Fruit fly (Drosophila melanogaster): Measurements from ENCODE around the gene RpS6.

RpS6 gene

DNA sequence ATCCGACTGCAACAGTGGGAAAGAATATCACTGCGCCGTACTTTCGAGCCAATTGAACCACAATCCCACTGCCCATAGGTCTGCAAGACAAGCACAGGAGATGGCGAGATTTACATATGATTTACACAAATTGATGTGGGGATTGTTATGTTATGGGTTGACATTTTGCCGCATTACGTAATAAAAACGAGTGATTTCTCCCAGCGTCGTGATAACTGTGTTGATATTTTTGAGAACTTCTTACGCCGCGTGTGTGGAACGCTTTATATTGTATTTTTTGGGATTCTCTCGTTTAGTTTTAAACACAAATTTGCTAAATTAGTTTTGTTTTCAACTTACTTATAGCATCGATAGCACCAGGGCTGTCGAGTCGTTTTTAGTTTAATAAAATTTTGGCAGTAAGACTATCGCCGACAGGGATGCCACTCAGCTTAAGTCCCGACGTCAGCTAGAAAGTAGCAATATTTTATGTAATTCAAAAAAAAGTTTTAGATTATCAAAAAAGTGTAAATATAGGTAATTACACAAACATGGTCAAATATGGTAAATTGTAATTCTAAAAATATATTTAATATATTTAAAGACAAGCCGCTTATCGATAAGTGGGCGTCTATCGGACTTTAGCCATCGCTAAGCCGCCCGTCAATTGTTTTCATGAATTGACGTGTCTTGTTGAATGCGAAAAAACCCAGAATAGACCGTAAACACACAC is 7.6 kb downstream of the RpS6 start, which contains the start of the genes CG45089, ND-MNLL and p115 (continued):
- TF ChIP-seq phol (tag; optimal IDR thresholded peaks at IDR 0.05): peak; percentile 69
- no peak for TF ChIP-seq Hmx (GFP tag; optimal IDR thresholded peaks at IDR 0.05)
- no peak for TF ChIP-seq CG17612 (GFP tag; IDR thresholded peaks at IDR 0.05)
- no peak for TF ChIP-seq fd64A (GFP tag; optimal IDR thresholded peaks at IDR 0.05)
- 0 out of 3 replicates have a peak, but pooled peaks have one; percentile 14 for TF ChIP-seq CG7963 (GFP tag; IDR thresholded peaks at IDR 0.05; ENCODE audit: partially characterized antibody)
- TF ChIP-seq CG3407 (GFP tag; optimal IDR thresholded peaks at IDR 0.05): peak; percentile 14
- TF ChIP-seq slp2 (GFP tag; optimal IDR thresholded peaks at IDR 0.05): no peak
- TF ChIP-seq lilli (GFP tag; optimal IDR thresholded peaks at IDR 0.05): peak; percentile 81
- TF ChIP-seq fd3F (GFP tag; optimal IDR thresholded peaks at IDR 0.05): peak; percentile 34
- TF ChIP-seq CG16779 (GFP tag; IDR thresholded peaks at IDR 0.05): no peak
- no peak; the same call in 2 of the 3 replicates for TF ChIP-seq Opbp (GFP tag; IDR thresholded peaks at IDR 0.05; ENCODE audit: partially characterized antibody)
- no peak for TF ChIP-seq bowl (GFP tag; IDR thresholded peaks at IDR 0.05)
- TF ChIP-seq jing (GFP tag; optimal IDR thresholded peaks at IDR 0.05): no peak
- no peak for TF ChIP-seq ERR (GFP tag; optimal IDR thresholded peaks at IDR 0.05)
- TF ChIP-seq Side (GFP tag; optimal IDR thresholded peaks at IDR 0.05): no peak
- peak; percentile 85 for TF ChIP-seq CG12391 (tag; optimal IDR thresholded peaks at IDR 0.05)
- peak; percentile 25; the same call in 1 of the 2 replicates for TF ChIP-seq CG14667 (GFP tag; IDR thresholded peaks at IDR 0.05)
- 0 out of 3 replicates have a peak, but pooled peaks have one; percentile 48 for TF ChIP-seq Doc3 (GFP tag; IDR thresholded peaks at IDR 0.05; ENCODE audit: partially characterized antibody)
- TF ChIP-seq NFAT (GFP tag; IDR thresholded peaks at IDR 0.05): peak; percentile 44; the same call in 1 of the 2 replicates
- TF ChIP-seq vvl (GFP tag; IDR thresholded peaks at IDR 0.05): peak; percentile 70
- TF ChIP-seq pita (GFP tag; optimal IDR thresholded peaks at IDR 0.05): no peak
- TF ChIP-seq CG18011 (GFP tag; optimal IDR thresholded peaks at IDR 0.05): peak; percentile 29
- peak; percentile 53 for TF ChIP-seq zen (tag; optimal IDR thresholded peaks at IDR 0.05)
- TF ChIP-seq Ravus (GFP tag; IDR thresholded peaks at IDR 0.05): no peak; the same call in 1 of the 2 replicates
- TF ChIP-seq Ada2b (GFP tag; IDR thresholded peaks at IDR 0.05): peak; percentile 42; the same call in 1 of the 2 replicates
- TF ChIP-seq Atf3 (GFP tag; optimal IDR thresholded peaks at IDR 0.05): no peak
- no peak for TF ChIP-seq CG17568 (GFP tag; optimal IDR thresholded peaks at IDR 0.05)
- no peak for TF ChIP-seq fru (optimal IDR thresholded peaks at IDR 0.05)
- TF ChIP-seq CG15073 (GFP tag; optimal IDR thresholded peaks at IDR 0.05): no peak
- no peak for TF ChIP-seq HmgD (GFP tag; optimal IDR thresholded peaks at IDR 0.05)
- peak; percentile 64 for TF ChIP-seq ind (GFP tag; optimal IDR thresholded peaks at IDR 0.05)
- TF ChIP-seq tna (GFP tag; IDR thresholded peaks at IDR 0.05; ENCODE audit: partially characterized antibody): no peak
- TF ChIP-seq HLH54F (GFP tag; optimal IDR thresholded peaks at IDR 0.05): peak; percentile 18
- peak; percentile 26; the same call in 1 of the 2 replicates for TF ChIP-seq Oaz (GFP tag; IDR thresholded peaks at IDR 0.05)
- no peak for TF ChIP-seq usp (GFP tag; optimal IDR thresholded peaks at IDR 0.05)
- TF ChIP-seq toy (GFP tag; IDR thresholded peaks at IDR 0.05): no peak
- TF ChIP-seq CG3995 (GFP tag; optimal IDR thresholded peaks at IDR 0.05): peak; percentile 86
- TF ChIP-seq CG11456 (GFP tag; IDR thresholded peaks at IDR 0.05): peak; percentile 16; the same call in 1 of the 3 replicates
- TF ChIP-seq gro (GFP tag; optimal IDR thresholded peaks at IDR 0.05): peak; percentile 20
- peak; percentile 36 for TF ChIP-seq CG4820 (GFP tag; optimal IDR thresholded peaks at IDR 0.05)
- TF ChIP-seq Chrac-16 (GFP tag; optimal IDR thresholded peaks at IDR 0.05): peak; percentile 68
- TF ChIP-seq CG8388 (GFP tag; optimal IDR thresholded peaks at IDR 0.05): peak; percentile 52
- no peak for TF ChIP-seq CG6175 (GFP tag; IDR thresholded peaks at IDR 0.05)
- peak; percentile 47; the same call in 1 of the 2 replicates for TF ChIP-seq CG14014 (GFP tag; IDR thresholded peaks at IDR 0.05)
- peak; percentile 55; the same call in 1 of the 3 replicates for TF ChIP-seq zfh1 (GFP tag; IDR thresholded peaks at IDR 0.05)
- TF ChIP-seq Antp (GFP tag; optimal IDR thresholded peaks at IDR 0.05): peak; percentile 30
- TF ChIP-seq CG9437 (GFP tag; optimal IDR thresholded peaks at IDR 0.05): peak; percentile 84
- TF ChIP-seq CG13123 (GFP tag; optimal IDR thresholded peaks at IDR 0.05): no peak
- peak; percentile 46 for TF ChIP-seq kay (GFP tag; optimal IDR thresholded peaks at IDR 0.05)
- no peak for TF ChIP-seq ab (GFP tag; optimal IDR thresholded peaks at IDR 0.05)

Measured in whole organism, embryonic.